Fruit fly (Drosophila melanogaster) Kc167 (cell line): ENCODE results near the gene CG17032.

Experiments used
- Myc ChIP-seq: fragments of >200 bp; optimal IDR thresholded peaks from 2 replicates; lab custom pipeline; 2017; ENCODE audit warnings: missing external identifiers
- Sin3A ChIP-seq: fragments of >200 bp; optimal IDR thresholded peaks from 2 replicates; lab custom pipeline; 2018; ENCODE audit warnings: missing external identifiers
- h ChIP-seq: fragments of >200 bp; optimal IDR thresholded peaks from 3 replicates; lab custom pipeline; 2018; ENCODE audit warnings: missing external identifiers
- insv ChIP-seq: fragments of >200 bp; optimal IDR thresholded peaks from 3 replicates; lab custom pipeline; 2018; ENCODE audit warnings: missing external identifiers
- psq ChIP-seq: fragments of >200 bp; optimal IDR thresholded peaks from 2 replicates; lab custom pipeline; 2017; ENCODE audit warnings: missing external identifiers
- ttk ChIP-seq: sonication (Bioruptor generic); optimal IDR thresholded peaks from 2 replicates; lab custom pipeline; 2017; ENCODE audit warnings: missing external identifiers

DNA sequence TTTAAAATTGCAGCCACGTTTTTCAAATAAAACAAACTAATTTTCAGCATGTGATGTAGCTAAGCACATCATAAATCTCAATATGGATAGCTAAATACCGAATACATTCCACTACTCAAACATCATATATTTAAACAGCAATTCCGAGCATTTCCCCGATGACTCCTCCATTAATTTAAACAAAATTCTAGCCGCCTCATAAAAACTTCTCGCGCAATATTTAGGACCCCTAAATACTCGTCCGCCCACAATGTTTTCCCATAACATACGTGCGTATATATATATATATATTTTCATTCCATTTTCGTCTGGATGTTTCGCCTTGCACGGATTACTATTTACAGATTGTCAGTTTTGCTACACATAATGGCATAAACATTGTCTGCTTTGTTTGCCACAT, 37.4 kb downstream of the CG17032 start:
- TF ChIP-seq psq (lab: Kevin White, UChicago) (no peak), Myc (lab: Kevin White, UChicago) (no peak), insv (lab: Kevin White, UChicago) (no peak), Sin3A (lab: Kevin White, UChicago) (no peak), h (lab: Kevin White, UChicago) (no peak), ttk (no peak)
